Worm (Caenorhabditis elegans) whole organism, young adult: Measurements from ENCODE around the gene C10F3.7.

ENCODE experiments used
- B0035.1 ChIP-seq: sonication (generic microtip); optimal IDR thresholded peaks from 2 replicates; lab custom pipeline; 2016; ENCODE audit warnings: missing genetic modification characterization, mild to moderate bottlenecking, missing compliant biosample characterization, missing genotype, missing genetic modification reagents
- D2030.7 ChIP-seq: fragments of 200-800 bp; sonication (Bioruptor generic); IDR thresholded peaks from 2 replicates; pipeline ENCODE4 v1.3.6; 2022; ENCODE audit warnings: missing genetic modification reagents, missing genetic modification characterization, missing compliant biosample characterization
- F10E7.11 ChIP-seq: sonication (generic microtip); optimal IDR thresholded peaks from 2 replicates; lab custom pipeline; 2017; ENCODE audit warnings: mild to moderate bottlenecking, missing genetic modification characterization, moderate library complexity, missing compliant biosample characterization
- F22D6.2 ChIP-seq: sonication (generic microtip); optimal IDR thresholded peaks from 2 replicates; lab custom pipeline; 2016; ENCODE audit warnings: mild to moderate bottlenecking, missing genetic modification characterization, missing compliant biosample characterization
- F37B4.10 ChIP-seq: fragments of 200-800 bp; sonication (Bioruptor generic); IDR thresholded peaks from 2 replicates; pipeline ENCODE4 v1.3.6; 2022; ENCODE audit warnings: missing genetic modification characterization, missing compliant biosample characterization
- F49E8.2 ChIP-seq: sonication (generic microtip); optimal IDR thresholded peaks from 3 replicates; lab custom pipeline; 2017; ENCODE audit warnings: missing genetic modification characterization, mild to moderate bottlenecking, missing compliant biosample characterization, antibody characterized with exemption, moderate library complexity; ENCODE audit not compliant: insufficient read depth
- F55B11.4 ChIP-seq: sonication (generic microtip); optimal IDR thresholded peaks from 2 replicates; lab custom pipeline; 2016; ENCODE audit warnings: missing compliant biosample characterization, missing genetic modification characterization, borderline replicate concordance; ENCODE audit not compliant: insufficient read depth
- T07F8.4 ChIP-seq: sonication (generic microtip); optimal IDR thresholded peaks from 2 replicates; lab custom pipeline; 2016; ENCODE audit warnings: mild to moderate bottlenecking, missing genetic modification characterization, moderate library complexity, missing compliant biosample characterization
- T26A5.8 ChIP-seq: sonication (generic microtip); optimal IDR thresholded peaks from 2 replicates; lab custom pipeline; 2016; ENCODE audit warnings: missing genetic modification characterization, missing compliant biosample characterization
- Y56A3A.18 ChIP-seq: fragments of 200-800 bp; sonication (Bioruptor generic); IDR thresholded peaks from 2 replicates; pipeline ENCODE4 v1.3.6; 2022; ENCODE audit warnings: missing genetic modification reagents, missing genetic modification characterization, missing compliant biosample characterization
- Y79H2A.3 ChIP-seq: fragments of 200-800 bp; sonication (Bioruptor generic); conservative IDR thresholded peaks from 2 replicates; pipeline ENCODE4 v1.3.6; 2022; ENCODE audit warnings: missing genetic modification reagents, missing genetic modification characterization, missing compliant biosample characterization
- ZK185.1 ChIP-seq: sonication (generic microtip); optimal IDR thresholded peaks from 2 replicates; lab custom pipeline; 2016; ENCODE audit warnings: mild to moderate bottlenecking, missing genetic modification characterization, missing compliant biosample characterization; ENCODE audit not compliant: poor library complexity, severe bottlenecking
- akir-1 ChIP-seq: fragments of 200-800 bp; sonication (Bioruptor generic); optimal IDR thresholded peaks from 2 replicates; lab custom pipeline; 2018; ENCODE audit warnings: mild to moderate bottlenecking, missing genetic modification characterization, moderate library complexity, missing compliant biosample characterization
- ama-1 ChIP-seq, 3 experiments: fragments of 150-350 bp in 1 of 3; sonication (generic microtip) in 2 of 3; optimal IDR thresholded peaks; 2 replicates each; lab custom pipeline; 2014 to 2018; ENCODE audit warnings: missing biosample characterization in 2 of 3, missing genetic modification characterization in 2 of 3, missing genetic modification reagents in 2 of 3
- aptf-2 ChIP-seq: fragments of 200-800 bp; sonication (Bioruptor generic); conservative IDR thresholded peaks from 2 replicates; pipeline ENCODE4 v1.3.6; 2022; ENCODE audit warnings: missing genetic modification reagents, missing genetic modification characterization, missing compliant biosample characterization
- athp-1 ChIP-seq: sonication (generic microtip); optimal IDR thresholded peaks from 2 replicates; lab custom pipeline; 2017; ENCODE audit warnings: mild to moderate bottlenecking, missing genetic modification characterization, missing compliant biosample characterization
- attf-3 ChIP-seq: fragments of 200-800 bp; sonication (Bioruptor generic); conservative IDR thresholded peaks from 2 replicates; pipeline ENCODE4 v1.3.6; 2022; ENCODE audit warnings: missing genetic modification reagents, missing genetic modification characterization, missing compliant biosample characterization
- cebp-2 ChIP-seq: fragments of 200-800 bp; sonication (Bioruptor generic); IDR thresholded peaks from 2 replicates; pipeline ENCODE4 v1.3.6; 2022; ENCODE audit warnings: missing genetic modification characterization, missing compliant biosample characterization
- ceh-27 ChIP-seq: fragments of 200-800 bp; sonication (Bioruptor generic); optimal IDR thresholded peaks from 2 replicates; lab custom pipeline; 2018; ENCODE audit warnings: mild to moderate bottlenecking, missing genetic modification characterization, moderate library complexity, missing compliant biosample characterization
- ceh-40 ChIP-seq: fragments of 200-800 bp; sonication (Bioruptor generic); IDR thresholded peaks from 2 replicates; pipeline ENCODE4 v1.3.6; 2022; ENCODE audit warnings: missing genetic modification characterization, missing compliant biosample characterization
- ceh-79 ChIP-seq: sonication (generic microtip); optimal IDR thresholded peaks from 2 replicates; lab custom pipeline; 2017; ENCODE audit warnings: mild to moderate bottlenecking, missing genetic modification characterization, missing compliant biosample characterization
- chd-7 ChIP-seq: sonication (generic microtip); optimal IDR thresholded peaks from 2 replicates; lab custom pipeline; 2016; ENCODE audit warnings: mild to moderate bottlenecking, missing genetic modification characterization, moderate library complexity, missing compliant biosample characterization
- die-1 ChIP-seq: sonication (generic microtip); optimal IDR thresholded peaks from 2 replicates; lab custom pipeline; 2016; ENCODE audit warnings: missing genotype, mild to moderate bottlenecking, missing genetic modification characterization, missing compliant biosample characterization
- dpff-1 ChIP-seq: sonication (generic microtip); optimal IDR thresholded peaks from 2 replicates; lab custom pipeline; 2017; ENCODE audit warnings: mild to moderate bottlenecking, missing genetic modification characterization, missing compliant biosample characterization
- egl-18 ChIP-seq: fragments of 200-800 bp; sonication (Bioruptor generic); IDR thresholded peaks from 2 replicates; pipeline ENCODE4 v1.3.6; 2022; ENCODE audit warnings: missing genetic modification reagents, missing genetic modification characterization, missing compliant biosample characterization
- hlh-26 ChIP-seq: fragments of 200-800 bp; sonication (Bioruptor generic); conservative IDR thresholded peaks from 2 replicates; pipeline ENCODE4 v1.3.6; 2022; ENCODE audit warnings: missing genetic modification reagents, missing genetic modification characterization, missing compliant biosample characterization
- let-607 ChIP-seq, 2 experiments: fragments of 200-800 bp in 1 of 2; sonication (Bioruptor generic) in 1 of 2; sonication (generic microtip) in 1 of 2; optimal IDR thresholded peaks; 2 replicates each; lab custom pipeline; 2016 to 2018; ENCODE audit warnings: mild to moderate bottlenecking in 2 of 2, missing compliant biosample characterization in 2 of 2, missing genetic modification characterization in 2 of 2, moderate library complexity in 2 of 2, missing genotype in 1 of 2
- lin-40 ChIP-seq: sonication (generic microtip); optimal IDR thresholded peaks from 2 replicates; lab custom pipeline; 2016; ENCODE audit warnings: missing genetic modification characterization, mild to moderate bottlenecking, missing compliant biosample characterization, missing genotype, missing genetic modification reagents
- lsy-27 ChIP-seq: sonication (generic microtip); optimal IDR thresholded peaks from 2 replicates; lab custom pipeline; 2017; ENCODE audit warnings: missing genetic modification characterization, mild to moderate bottlenecking, missing compliant biosample characterization, antibody characterized with exemption, missing genotype, borderline replicate concordance; ENCODE audit not compliant: insufficient read depth
- madf-10 ChIP-seq: sonication (generic microtip); optimal IDR thresholded peaks from 2 replicates; lab custom pipeline; 2016; ENCODE audit warnings: mild to moderate bottlenecking, missing genetic modification characterization, missing compliant biosample characterization
- madf-6 ChIP-seq: fragments of 200-800 bp; sonication (Bioruptor generic); IDR thresholded peaks from 2 replicates; pipeline ENCODE4 v1.3.6; 2022; ENCODE audit warnings: missing genetic modification reagents, missing genetic modification characterization, missing compliant biosample characterization
- madf-8 ChIP-seq: fragments of 200-800 bp; sonication (Bioruptor generic); conservative IDR thresholded peaks from 2 replicates; pipeline ENCODE4 v1.3.6; 2022; ENCODE audit warnings: missing genetic modification reagents, missing genetic modification characterization, missing compliant biosample characterization
- mcd-1 ChIP-seq: fragments of 200-800 bp; sonication (Bioruptor generic); IDR thresholded peaks from 2 replicates; pipeline ENCODE4 v1.3.6; 2022; ENCODE audit warnings: missing genetic modification reagents, missing genetic modification characterization, missing compliant biosample characterization
- nfyb-1 ChIP-seq: fragments of 200-800 bp; sonication (Bioruptor generic); IDR thresholded peaks from 2 replicates; pipeline ENCODE4 v1.3.6; 2022; ENCODE audit warnings: missing genetic modification reagents, missing genetic modification characterization, missing compliant biosample characterization
- nhr-120 ChIP-seq: fragments of 200-800 bp; sonication (Bioruptor generic); IDR thresholded peaks from 2 replicates; pipeline ENCODE4 v1.3.6; 2022; ENCODE audit warnings: missing genetic modification characterization, missing compliant biosample characterization
- nhr-179 ChIP-seq: sonication (generic microtip); optimal IDR thresholded peaks from 2 replicates; lab custom pipeline; 2016; ENCODE audit warnings: mild to moderate bottlenecking, missing genetic modification characterization, missing compliant biosample characterization
- nhr-80 ChIP-seq: sonication (generic microtip); optimal IDR thresholded peaks from 2 replicates; lab custom pipeline; 2016; ENCODE audit warnings: missing genetic modification characterization, missing compliant biosample characterization
- rcor-1 ChIP-seq: fragments of 200-800 bp; sonication (Bioruptor generic); IDR thresholded peaks from 2 replicates; pipeline ENCODE4 v1.3.6; 2022; ENCODE audit warnings: missing genetic modification reagents, missing genetic modification characterization, missing compliant biosample characterization
- snpc-3.4 ChIP-seq: sonication (generic microtip); optimal IDR thresholded peaks from 2 replicates; lab custom pipeline; 2017; ENCODE audit warnings: missing genetic modification characterization, mild to moderate bottlenecking, missing compliant biosample characterization, antibody characterized with exemption, moderate library complexity, missing genotype, missing genetic modification reagents
- tbp1 ChIP-seq: fragments of 200-800 bp; sonication (Bioruptor generic); optimal IDR thresholded peaks from 2 replicates; lab custom pipeline; 2018; ENCODE audit warnings: mild to moderate bottlenecking, missing genetic modification characterization, missing compliant biosample characterization
- tlf-1 ChIP-seq: fragments of 200-800 bp; sonication (Bioruptor generic); optimal IDR thresholded peaks from 2 replicates; lab custom pipeline; 2018; ENCODE audit warnings: mild to moderate bottlenecking, missing genetic modification characterization, missing compliant biosample characterization
- ztf-18 ChIP-seq: sonication (generic microtip); optimal IDR thresholded peaks from 2 replicates; lab custom pipeline; 2016; ENCODE audit warnings: missing genotype, mild to moderate bottlenecking, missing genetic modification characterization, missing compliant biosample characterization
- ztf-25 ChIP-seq: fragments of 200-800 bp; sonication (Bioruptor generic); IDR thresholded peaks from 2 replicates; pipeline ENCODE4 v1.3.6; 2022; ENCODE audit warnings: missing genetic modification reagents, missing genetic modification characterization, missing compliant biosample characterization
- ztf-26 ChIP-seq: sonication (generic microtip); optimal IDR thresholded peaks from 2 replicates; lab custom pipeline; 2017; ENCODE audit warnings: missing genetic modification characterization, missing compliant biosample characterization
- ztf-28 ChIP-seq: fragments of 200-800 bp; sonication (Bioruptor generic); IDR thresholded peaks from 2 replicates; pipeline ENCODE4 v1.3.6; 2022; ENCODE audit warnings: missing genetic modification reagents, missing genetic modification characterization, missing compliant biosample characterization
- ztf-3 ChIP-seq: fragments of 200-800 bp; sonication (Bioruptor generic); optimal IDR thresholded peaks from 2 replicates; lab custom pipeline; 2018; ENCODE audit warnings: mild to moderate bottlenecking, missing genetic modification characterization, missing compliant biosample characterization

Gene C10F3.7

ce11 chrV:6022076-6022475 is 35.4 kb upstream of the C10F3.7 start:
- TF ChIP-seq let-607 (tag; optimal IDR thresholded peaks at IDR 0.05; lab: Kevin White, UChicago): no peak
- no peak for TF ChIP-seq Y56A3A.18
- TF ChIP-seq ztf-28: no peak
- no peak for TF ChIP-seq dpff-1 (tag; lab: Kevin White, UChicago)
- no peak for TF ChIP-seq ceh-79
- no peak for TF ChIP-seq mcd-1 (GFP tag; lab: Robert Waterston, UW)
- TF ChIP-seq nhr-179 (tag; lab: Kevin White, UChicago): no peak
- TF ChIP-seq F10E7.11 (tag; lab: Kevin White, UChicago): no peak
- TF ChIP-seq ceh-40 (GFP tag; lab: Robert Waterston, UW): no peak
- no peak for TF ChIP-seq rcor-1
- TF ChIP-seq hlh-26: no peak
- TF ChIP-seq madf-6 (GFP tag; lab: Robert Waterston, UW): no peak
- TF ChIP-seq aptf-2 (GFP tag; lab: Robert Waterston, UW): no peak

DNA sequence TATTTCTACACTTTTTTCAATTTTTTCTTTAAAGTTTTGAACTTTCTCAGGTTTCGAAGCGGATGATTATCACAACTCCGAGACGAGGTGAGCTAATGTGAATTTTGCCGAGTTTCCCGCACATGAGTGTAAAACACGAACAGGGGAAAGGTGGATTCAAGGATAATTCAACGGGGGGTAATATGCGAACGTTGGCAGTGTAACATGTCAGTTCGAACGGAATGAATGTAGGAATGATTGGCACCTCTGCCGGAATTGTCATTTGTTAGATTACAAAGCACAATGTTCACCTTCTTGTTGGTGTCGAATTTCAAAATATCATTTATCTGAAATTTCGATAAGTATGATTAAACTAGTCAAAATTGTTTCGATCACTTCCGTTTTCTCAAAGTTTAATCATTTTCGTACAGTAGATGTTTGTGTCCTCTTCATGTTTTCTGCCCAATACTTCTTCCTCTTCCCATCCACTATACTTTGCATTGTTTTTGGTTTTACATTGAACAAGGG is 32.3 kb upstream of the C10F3.7 start, which contains the start of gene picc-1:
Gene picc-1 (plus strand): TSS at position 51 of the 507 bp plus-strand sequence.
- TF ChIP-seq egl-18 (GFP tag; lab: Robert Waterston, UW) (no peak), madf-8 (GFP tag; lab: Robert Waterston, UW) (no peak), die-1 (tag; lab: Kevin White, UChicago) (no peak), F10E7.11 (tag; lab: Kevin White, UChicago) (no peak), attf-3 (peak; percentile 42; the same call in 1 of the 2 replicates), D2030.7 (GFP tag; lab: Robert Waterston, UW) (peak; percentile 34; the same call in 1 of the 2 replicates), F37B4.10 (GFP tag; lab: Robert Waterston, UW) (no peak), akir-1 (GFP tag; lab: Kevin White, UChicago) (no peak), ZK185.1 (peak; percentile 61), lin-40 (tag; lab: Kevin White, UChicago) (peak; percentile 25), ama-1 (optimal IDR thresholded peaks at IDR 0.05; lab: Kevin White, UChicago) (no peak), ama-1 (GFP tag; optimal IDR thresholded peaks at IDR 0.05; lab: Kevin White, UChicago) (no peak), T26A5.8 (tag; lab: Kevin White, UChicago) (no peak), ztf-3 (GFP tag; lab: Kevin White, UChicago) (no peak), nhr-120 (GFP tag; lab: Robert Waterston, UW) (peak; percentile 85; the same call in 1 of the 2 replicates), tlf-1 (GFP tag; lab: Kevin White, UChicago) (no peak), nhr-80 (tag; lab: Kevin White, UChicago) (no peak), snpc-3.4 (tag; lab: Kevin White, UChicago) (no peak), Y56A3A.18 (0 out of 2 replicates have a peak, but pooled peaks have one; percentile 23), ztf-25 (GFP tag; lab: Robert Waterston, UW) (no peak), mcd-1 (GFP tag; lab: Robert Waterston, UW) (0 out of 2 replicates have a peak, but pooled peaks have one; percentile 29), ztf-18 (tag; lab: Kevin White, UChicago) (no peak), ztf-26 (tag; lab: Kevin White, UChicago) (no peak), chd-7 (tag; lab: Kevin White, UChicago) (peak; percentile 50), B0035.1 (no peak), madf-10 (no peak), ztf-28 (no peak), Y79H2A.3 (GFP tag; lab: Robert Waterston, UW) (peak; percentile 84), rcor-1 (0 out of 2 replicates have a peak, but pooled peaks have one; percentile 22), F49E8.2 (no peak), T07F8.4 (tag; lab: Kevin White, UChicago) (no peak), tbp1 (peak; percentile 26), F55B11.4 (tag; lab: Kevin White, UChicago) (no peak), athp-1 (tag; lab: Kevin White, UChicago) (peak; percentile 7), ceh-27 (GFP tag; lab: Kevin White, UChicago) (no peak), lsy-27 (no peak), nfyb-1 (no peak), F22D6.2 (tag; lab: Kevin White, UChicago) (no peak), cebp-2 (no peak)
